2 fruit fly cellular contexts compared by ENCODE assay signal in the genomic region with DNA sequence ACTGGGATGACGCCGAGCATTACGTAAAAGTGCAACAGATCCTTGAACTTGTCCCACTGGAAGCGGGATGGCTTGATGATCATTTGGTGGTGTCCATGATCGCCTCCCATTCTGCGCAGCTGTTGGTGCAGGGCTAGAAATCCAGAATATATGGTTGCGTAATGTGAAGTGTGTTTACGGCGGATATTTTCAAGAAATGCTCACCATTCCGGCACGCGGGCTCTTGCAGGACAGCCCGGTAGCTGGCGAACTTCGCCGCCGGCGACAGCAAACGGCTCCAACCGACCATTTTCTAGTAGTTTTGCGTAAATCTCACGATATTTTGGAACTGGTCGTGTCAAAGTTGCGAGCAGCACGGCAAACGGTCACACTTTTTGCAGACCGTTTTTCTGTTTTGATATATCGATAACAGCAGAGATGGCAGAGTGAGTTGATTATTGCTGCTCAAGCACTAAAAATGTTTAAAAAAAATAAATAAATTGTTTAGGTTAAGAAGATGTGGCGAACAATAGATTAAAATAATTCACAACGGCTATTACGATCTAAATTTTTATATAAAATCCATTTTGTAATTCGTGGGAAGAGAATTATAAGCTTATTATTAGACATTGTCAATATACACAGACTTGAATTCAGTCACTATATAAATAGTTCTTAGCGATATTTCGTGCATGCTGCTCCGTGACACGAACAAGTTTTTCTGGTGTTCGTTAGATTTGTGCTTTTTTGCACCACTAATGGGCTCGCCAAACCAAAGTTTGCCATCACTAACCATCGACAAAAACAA.
TF ChIP-seq lines count a peak whose summit lies in the region.

A gene (minus strand): TSS at position 472 of the 787 bp plus-strand sequence.
A gene (plus strand): TSS at position 756 of the 787 bp plus-strand sequence.

TF ChIP-seq in whole organism, embryonic, 481 proteins besides CTCF, POLR2A, EP300 and RAD21 (continued from another document and continues in another):
- TF ChIP-seq CG42726 (GFP tag; IDR thresholded peaks at IDR 0.05; lab: Robert Waterston, UW; ENCODE audit: partially characterized antibody) (peak; percentile 81), az2 (GFP tag; optimal IDR thresholded peaks at IDR 0.05; lab: Kevin White, UChicago) (peak; percentile 72), Hr78 (GFP tag; optimal IDR thresholded peaks at IDR 0.05; lab: Kevin White, UChicago) (no peak), eve (GFP tag; optimal IDR thresholded peaks at IDR 0.05; lab: Kevin White, UChicago) (no peak), CHES-1-like (GFP tag; optimal IDR thresholded peaks at IDR 0.05; lab: Kevin White, UChicago) (peak; percentile 52), fd64A (GFP tag; optimal IDR thresholded peaks at IDR 0.05; lab: Kevin White, UChicago) (no peak), ttk (GFP tag; IDR thresholded peaks at IDR 0.05; lab: Robert Waterston, UW) (peak; percentile 49; the same call in 1 of the 2 replicates), vvl (GFP tag; IDR thresholded peaks at IDR 0.05; lab: Robert Waterston, UW) (peak; percentile 59), crp (GFP tag; optimal IDR thresholded peaks at IDR 0.05; lab: Kevin White, UChicago) (peak in 1 of 2 experiments; percentile 40), CG1024 (GFP tag; IDR thresholded peaks at IDR 0.05; lab: Robert Waterston, UW) (no peak), CG32772 (GFP tag; IDR thresholded peaks at IDR 0.05; lab: Robert Waterston, UW) (peak; percentile 59; the same call in 1 of the 2 replicates), CG3995 (GFP tag; optimal IDR thresholded peaks at IDR 0.05; lab: Kevin White, UChicago) (peak; percentile 91), CG7357 (GFP tag; IDR thresholded peaks at IDR 0.05; lab: Robert Waterston, UW) (peak; percentile 41; the same call in 1 of the 3 replicates), Bgb (GFP tag; IDR thresholded peaks at IDR 0.05; lab: Robert Waterston, UW; ENCODE audit: partially characterized antibody) (peak; percentile 90), CG14860 (GFP tag; IDR thresholded peaks at IDR 0.05; lab: Robert Waterston, UW; ENCODE audit: partially characterized antibody) (peak; percentile 96), CG8290 (GFP tag; optimal IDR thresholded peaks at IDR 0.05; lab: Kevin White, UChicago) (peak; percentile 40), CG8290 (tag; optimal IDR thresholded peaks at IDR 0.05; lab: Kevin White, UChicago) (peak; percentile 56 to 58), Side (GFP tag; optimal IDR thresholded peaks at IDR 0.05; lab: Kevin White, UChicago) (peak; percentile 15), CG32532 (GFP tag; IDR thresholded peaks at IDR 0.05; lab: Robert Waterston, UW) (0 out of 2 replicates have a peak, but pooled peaks have one; percentile 76), PHDP (tag; optimal IDR thresholded peaks at IDR 0.05; lab: Kevin White, UChicago) (peak; percentile 54), ERR (GFP tag; optimal IDR thresholded peaks at IDR 0.05; lab: Kevin White, UChicago) (no peak), Doc3 (GFP tag; IDR thresholded peaks at IDR 0.05; lab: Robert Waterston, UW; ENCODE audit: partially characterized antibody) (peak; percentile 95), CG10366 (GFP tag; IDR thresholded peaks at IDR 0.05; lab: Robert Waterston, UW) (peak; percentile 56; the same call in 1 of the 2 replicates), C15 (GFP tag; IDR thresholded peaks at IDR 0.05; lab: Robert Waterston, UW) (no peak), stwl (tag; optimal IDR thresholded peaks at IDR 0.05; lab: Kevin White, UChicago) (peak; percentile 55), CG9932 (GFP tag; IDR thresholded peaks at IDR 0.05; lab: Robert Waterston, UW) (peak; percentile 91), CG6791 (GFP tag; IDR thresholded peaks at IDR 0.05; lab: Robert Waterston, UW; ENCODE audit: partially characterized antibody) (peak; percentile 91), sd (tag; optimal IDR thresholded peaks at IDR 0.05; lab: Kevin White, UChicago) (peak; percentile 49), ci (GFP tag; IDR thresholded peaks at IDR 0.05; lab: Robert Waterston, UW) (0 out of 3 replicates have a peak, but pooled peaks have one; percentile 41), unpg (GFP tag; optimal IDR thresholded peaks at IDR 0.05; lab: Kevin White, UChicago) (peak; percentile 68), rib (GFP tag; IDR thresholded peaks at IDR 0.05; lab: Robert Waterston, UW) (peak; percentile 54; the same call in 1 of the 2 replicates), Myb (GFP tag; optimal IDR thresholded peaks at IDR 0.05; lab: Kevin White, UChicago) (peak; percentile 25), CG31388 (GFP tag; optimal IDR thresholded peaks at IDR 0.05; lab: Kevin White, UChicago) (peak; percentile 35), Fer2 (tag; optimal IDR thresholded peaks at IDR 0.05; lab: Kevin White, UChicago) (peak; percentile 69), lmd (GFP tag; IDR thresholded peaks at IDR 0.05; lab: Robert Waterston, UW) (peak; percentile 77), kay (GFP tag; optimal IDR thresholded peaks at IDR 0.05; lab: Kevin White, UChicago) (peak; percentile 57), vnd (GFP tag; IDR thresholded peaks at IDR 0.05; lab: Robert Waterston, UW; ENCODE audit: partially characterized antibody) (peak; percentile 99), ac (GFP tag; optimal IDR thresholded peaks at IDR 0.05; lab: Kevin White, UChicago) (no peak), Jarid2 (GFP tag; optimal IDR thresholded peaks at IDR 0.05; lab: Kevin White, UChicago) (no peak), CG12744 (GFP tag; optimal IDR thresholded peaks at IDR 0.05; lab: Kevin White, UChicago) (peak; percentile 20), CG10274 (GFP tag; optimal IDR thresholded peaks at IDR 0.05; lab: Kevin White, UChicago) (no peak), dpn (GFP tag; optimal IDR thresholded peaks at IDR 0.05; lab: Kevin White, UChicago) (peak; percentile 55 to 77), YL-1 (GFP tag; optimal IDR thresholded peaks at IDR 0.05; lab: Kevin White, UChicago) (peak; percentile 3), fru (optimal IDR thresholded peaks at IDR 0.05; lab: Kevin White, UChicago) (no peak), CG1233 (GFP tag; optimal IDR thresholded peaks at IDR 0.05; lab: Kevin White, UChicago) (peak; percentile 73), CG7987 (GFP tag; optimal IDR thresholded peaks at IDR 0.05; lab: Kevin White, UChicago) (no peak), CG13424 (tag; optimal IDR thresholded peaks at IDR 0.05; lab: Kevin White, UChicago) (peak; percentile 81), so (GFP tag; IDR thresholded peaks at IDR 0.05; lab: Robert Waterston, UW) (peak; percentile 50; the same call in 1 of the 3 replicates), chn (GFP tag; optimal IDR thresholded peaks at IDR 0.05; lab: Kevin White, UChicago) (peak; percentile 71), hth (optimal IDR thresholded peaks at IDR 0.05; lab: Kevin White, UChicago) (no peak), ken (GFP tag; IDR thresholded peaks at IDR 0.05; lab: Robert Waterston, UW) (peak; percentile 58; the same call in 1 of the 3 replicates), caup (GFP tag; optimal IDR thresholded peaks at IDR 0.05; lab: Kevin White, UChicago; ENCODE audit: severe bottlenecking) (peak; percentile 51), wek (GFP tag; optimal IDR thresholded peaks at IDR 0.05; lab: Kevin White, UChicago) (no peak), CG9797 (GFP tag; optimal IDR thresholded peaks at IDR 0.05; lab: Kevin White, UChicago) (peak; percentile 76), Rx (GFP tag; IDR thresholded peaks at IDR 0.05; lab: Robert Waterston, UW) (no peak; the same call in 1 of the 2 replicates), CG4730 (GFP tag; IDR thresholded peaks at IDR 0.05; lab: Robert Waterston, UW) (peak; percentile 32; the same call in 1 of the 2 replicates), CG7271 (tag; optimal IDR thresholded peaks at IDR 0.05; lab: Kevin White, UChicago) (no peak)

TF ChIP-seq in whole organism, prepupa, 60 proteins besides CTCF, POLR2A, EP300 and RAD21 (continued from another document):
- no peak for TF ChIP-seq fd85E (GFP tag; optimal IDR thresholded peaks at IDR 0.05; lab: Kevin White, UChicago)
- TF ChIP-seq CG6276 (GFP tag; optimal IDR thresholded peaks at IDR 0.05; lab: Kevin White, UChicago) = no peak
- TF ChIP-seq Smox (GFP tag; optimal IDR thresholded peaks at IDR 0.05; lab: Kevin White, UChicago) = peak; percentile 81
- peak; percentile 84 for TF ChIP-seq CG31627 (GFP tag; optimal IDR thresholded peaks at IDR 0.05; lab: Kevin White, UChicago)
- TF ChIP-seq esn (GFP tag; optimal IDR thresholded peaks at IDR 0.05; lab: Kevin White, UChicago) = peak; percentile 84
- TF ChIP-seq CG16779 (tag; optimal IDR thresholded peaks at IDR 0.05; lab: Kevin White, UChicago) = no peak
- peak; percentile 66 for TF ChIP-seq Eip75B (GFP tag; optimal IDR thresholded peaks at IDR 0.05; lab: Kevin White, UChicago)
- peak; percentile 69 for TF ChIP-seq CG10669 (GFP tag; optimal IDR thresholded peaks at IDR 0.05; lab: Kevin White, UChicago)
- TF ChIP-seq salr (GFP tag; optimal IDR thresholded peaks at IDR 0.05; lab: Kevin White, UChicago) = peak in 1 of 2 experiments; percentile 33
- peak; percentile 59; the same call in 1 of the 3 replicates for TF ChIP-seq CG8119 (GFP tag; IDR thresholded peaks at IDR 0.05; lab: Robert Waterston, UW)
- peak; percentile 64 for TF ChIP-seq Ets96B (tag; optimal IDR thresholded peaks at IDR 0.05; lab: Kevin White, UChicago)
- TF ChIP-seq CG32006 (GFP tag; optimal IDR thresholded peaks at IDR 0.05; lab: Kevin White, UChicago) = peak; percentile 67
- peak; percentile 77 for TF ChIP-seq achi (GFP tag; optimal IDR thresholded peaks at IDR 0.05; lab: Kevin White, UChicago)
- TF ChIP-seq Hr4 (GFP tag; optimal IDR thresholded peaks at IDR 0.05; lab: Kevin White, UChicago) = peak; percentile 76
- peak; percentile 79 for TF ChIP-seq Eip78C (GFP tag; lab: Kevin White, UChicago)
